Fruit fly (Drosophila melanogaster) Kc167 (cell line): ENCODE data around the gene tty.

Experiments
- Myc ChIP-seq: fragments of >200 bp; optimal IDR thresholded peaks from 2 replicates; lab custom pipeline; 2017; ENCODE audit warnings: missing external identifiers
- Sin3A ChIP-seq: fragments of >200 bp; optimal IDR thresholded peaks from 2 replicates; lab custom pipeline; 2018; ENCODE audit warnings: missing external identifiers
- psq ChIP-seq: fragments of >200 bp; optimal IDR thresholded peaks from 2 replicates; lab custom pipeline; 2017; ENCODE audit warnings: missing external identifiers
- ttk ChIP-seq: sonication (Bioruptor generic); optimal IDR thresholded peaks from 2 replicates; lab custom pipeline; 2017; ENCODE audit warnings: missing external identifiers

DNA sequence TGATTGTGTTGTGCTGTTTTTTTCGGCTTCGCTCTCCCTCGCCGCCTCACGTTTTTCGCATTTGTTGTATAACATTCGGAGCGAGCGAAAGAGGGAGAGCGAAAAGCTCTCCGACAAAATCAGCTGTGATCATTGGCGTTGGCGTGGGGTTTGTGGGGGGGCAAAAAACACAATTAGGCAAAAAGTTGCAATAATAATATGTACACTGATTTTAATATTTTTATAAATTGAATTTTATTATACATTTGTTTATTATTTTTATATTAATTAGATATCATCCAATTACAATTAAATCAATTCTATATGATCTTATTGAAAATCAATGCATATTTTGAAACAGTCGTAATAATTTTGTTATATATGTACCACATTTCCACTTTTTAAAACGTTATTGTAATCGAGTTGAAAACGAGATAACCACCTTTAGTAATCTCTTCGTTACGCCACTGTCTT, 36.1 kb upstream of the tty start:
- TF ChIP-seq Myc (lab: Kevin White, UChicago): no peak
- no peak for TF ChIP-seq ttk (lab: Kevin White, UChicago)
- TF ChIP-seq Sin3A (lab: Kevin White, UChicago): no peak
- no peak for TF ChIP-seq psq (lab: Kevin White, UChicago)
